Fruit fly (Drosophila melanogaster) whole organism, wandering third instar larva: ENCODE data around the gene Tl.

Experiments used
- CG32264 ChIP-seq: fragments of 200-800 bp; sonication (Bioruptor generic); optimal IDR thresholded peaks from 2 replicates; lab custom pipeline; 2016; ENCODE audit warnings: missing biosample characterization, missing genetic modification characterization
- Hr83 ChIP-seq: fragments of 200-300 bp; sonication (Bioruptor generic); optimal IDR thresholded peaks from 2 replicates; lab custom pipeline; 2016; ENCODE audit warnings: missing biosample characterization, mild to moderate bottlenecking, missing genetic modification characterization, moderate library complexity; ENCODE audit not compliant: poor library complexity, severe bottlenecking
- Vsx2 ChIP-seq: fragments of 200-300, 225-300 bp; sonication (Bioruptor generic); optimal IDR thresholded peaks from 2 replicates; lab custom pipeline; 2018; ENCODE audit warnings: missing biosample characterization, missing genetic modification characterization; ENCODE audit not compliant: partially characterized antibody
- brk ChIP-seq: fragments of 200-800 bp; sonication (Bioruptor generic); optimal IDR thresholded peaks from 2 replicates; lab custom pipeline; 2016; ENCODE audit warnings: missing biosample characterization, mild to moderate bottlenecking, missing genetic modification characterization
- fru ChIP-seq: fragments of 200-800 bp; sonication (Bioruptor generic); optimal IDR thresholded peaks from 3 replicates; lab custom pipeline; 2016; ENCODE audit warnings: missing biosample characterization, mild to moderate bottlenecking, missing genetic modification characterization
- h ChIP-seq: fragments of 200-800 bp; sonication (Bioruptor generic); optimal IDR thresholded peaks from 3 replicates; lab custom pipeline; 2016; ENCODE audit warnings: missing biosample characterization, mild to moderate bottlenecking, missing genetic modification characterization
- lola ChIP-seq: fragments of >200 bp; optimal IDR thresholded peaks from 2 replicates; lab custom pipeline; 2017; ENCODE audit warnings: missing biosample characterization, missing genetic modification characterization
- tai ChIP-seq: sonication (Bioruptor generic); optimal IDR thresholded peaks from 2 replicates; lab custom pipeline; 2016; ENCODE audit warnings: missing biosample characterization, missing genetic modification characterization
- usp ChIP-seq: fragments of >200 bp; optimal IDR thresholded peaks from 2 replicates; lab custom pipeline; 2017; ENCODE audit warnings: missing biosample characterization, missing genetic modification characterization

- TF ChIP-seq h (GFP tag; lab: Kevin White, UChicago) = no peak
- TF ChIP-seq tai (GFP tag; lab: Kevin White, UChicago) = no peak
- no peak for TF ChIP-seq lola (GFP tag; lab: Kevin White, UChicago)
- no peak for TF ChIP-seq Hr83
- TF ChIP-seq CG32264 (GFP tag; lab: Kevin White, UChicago) = no peak
- no peak for TF ChIP-seq brk
- no peak for TF ChIP-seq usp (GFP tag; lab: Kevin White, UChicago)
- TF ChIP-seq fru (GFP tag; lab: Kevin White, UChicago) = no peak
- TF ChIP-seq Vsx2 (GFP tag; lab: Kevin White, UChicago) = no peak
Measured at dm6 chr3R:26876851-26877250, 78.0 kb downstream of the Tl start.
